Fruit fly (Drosophila melanogaster): ENCODE data around the gene Cad96Ca.

Cad96Ca gene

dm6 chr3R:25208042-25208766 lies at the start of gene Cad96Ca (continued):
- TF ChIP-seq CG10366 (GFP tag; IDR thresholded peaks at IDR 0.05), result no peak
- no peak for TF ChIP-seq tll (GFP tag; optimal IDR thresholded peaks at IDR 0.05)
- no peak for TF ChIP-seq Sox100B (GFP tag; optimal IDR thresholded peaks at IDR 0.05)
- no peak for TF ChIP-seq CTCF (GFP tag; optimal IDR thresholded peaks at IDR 0.05)
- no peak for TF ChIP-seq Dfd (GFP tag; optimal IDR thresholded peaks at IDR 0.05)
- TF ChIP-seq MTF-1 (GFP tag; optimal IDR thresholded peaks at IDR 0.05; ENCODE audit: borderline replicate concordance), result no peak
- TF ChIP-seq zen2 (GFP tag; IDR thresholded peaks at IDR 0.05; ENCODE audit: partially characterized antibody), result peak; percentile 40; the same call in 2 of the 3 replicates
- TF ChIP-seq bbx (GFP tag; IDR thresholded peaks at IDR 0.05; ENCODE audit: partially characterized antibody), result 0 out of 2 replicates have a peak, but pooled peaks have one; percentile 18
- TF ChIP-seq vvl (GFP tag; IDR thresholded peaks at IDR 0.05), result peak; percentile 53; the same call in 1 of the 2 replicates
- no peak for TF ChIP-seq B-H2 (GFP tag; optimal IDR thresholded peaks at IDR 0.05)
- TF ChIP-seq CG9932 (GFP tag; IDR thresholded peaks at IDR 0.05), result no peak
- no peak for TF ChIP-seq CG8359 (GFP tag; optimal IDR thresholded peaks at IDR 0.05; ENCODE audit: borderline replicate concordance)
- TF ChIP-seq CG12942 (GFP tag; optimal IDR thresholded peaks at IDR 0.05), result no peak
- TF ChIP-seq z (GFP tag; IDR thresholded peaks at IDR 0.05), result peak; percentile 67; the same call in 1 of the 3 replicates
- TF ChIP-seq yki (optimal IDR thresholded peaks at IDR 0.05), result peak; percentile 66
- peak; percentile 46 for TF ChIP-seq CG18011 (GFP tag; optimal IDR thresholded peaks at IDR 0.05)
- TF ChIP-seq CG34422 (GFP tag; IDR thresholded peaks at IDR 0.05), result no peak
- no peak for TF ChIP-seq CG13624 (GFP tag; optimal IDR thresholded peaks at IDR 0.05)
- TF ChIP-seq wek (GFP tag; optimal IDR thresholded peaks at IDR 0.05), result no peak
- TF ChIP-seq CG9727 (GFP tag; optimal IDR thresholded peaks at IDR 0.05), result no peak
- TF ChIP-seq CG8478 (optimal IDR thresholded peaks at IDR 0.05), result no peak
- TF ChIP-seq Oaz (GFP tag; IDR thresholded peaks at IDR 0.05), result no peak
- no peak for TF ChIP-seq CG4820 (GFP tag; optimal IDR thresholded peaks at IDR 0.05)

- TF ChIP-seq odd (GFP tag; optimal IDR thresholded peaks at IDR 0.05), result no peak
- TF ChIP-seq gsb-n (tag; optimal IDR thresholded peaks at IDR 0.05), result no peak
- TF ChIP-seq Ravus (GFP tag; IDR thresholded peaks at IDR 0.05), result no peak
- no peak for TF ChIP-seq CG17912 (GFP tag; optimal IDR thresholded peaks at IDR 0.05)
- TF ChIP-seq CG9932 (GFP tag; IDR thresholded peaks at IDR 0.05), result peak; percentile 64
- no peak for TF ChIP-seq TFAM (GFP tag; optimal IDR thresholded peaks at IDR 0.05)
- no peak for TF ChIP-seq sr (GFP tag; IDR thresholded peaks at IDR 0.05)
- peak; percentile 34 for TF ChIP-seq grau (tag; optimal IDR thresholded peaks at IDR 0.05)
- TF ChIP-seq Hmr (GFP tag; optimal IDR thresholded peaks at IDR 0.05), result no peak
- no peak for TF ChIP-seq B-H1 (GFP tag; IDR thresholded peaks at IDR 0.05)
- TF ChIP-seq lmd (GFP tag; IDR thresholded peaks at IDR 0.05), result no peak
- TF ChIP-seq zen (tag; optimal IDR thresholded peaks at IDR 0.05), result peak; percentile 4
- no peak for TF ChIP-seq CG7271 (tag; optimal IDR thresholded peaks at IDR 0.05)
- TF ChIP-seq vvl (GFP tag; IDR thresholded peaks at IDR 0.05), result peak; percentile 17; the same call in 1 of the 2 replicates
- no peak for TF ChIP-seq CG1024 (GFP tag; IDR thresholded peaks at IDR 0.05)
- peak; percentile 8 for TF ChIP-seq CG9797 (GFP tag; optimal IDR thresholded peaks at IDR 0.05)
- TF ChIP-seq CG16813 (GFP tag; IDR thresholded peaks at IDR 0.05; ENCODE audit: partially characterized antibody), result peak; percentile 98
- peak; percentile 55 for TF ChIP-seq nmo (GFP tag; optimal IDR thresholded peaks at IDR 0.05)
- TF ChIP-seq NFAT (GFP tag; IDR thresholded peaks at IDR 0.05), result 0 out of 2 replicates have a peak, but pooled peaks have one; percentile 31
- no peak for TF ChIP-seq CG12155 (GFP tag; optimal IDR thresholded peaks at IDR 0.05)
- TF ChIP-seq NC2β (GFP tag; optimal IDR thresholded peaks at IDR 0.05), result no peak
- no peak for TF ChIP-seq CG12219 (GFP tag; optimal IDR thresholded peaks at IDR 0.05)
- no peak for TF ChIP-seq Lpt (GFP tag; optimal IDR thresholded peaks at IDR 0.05)
- TF ChIP-seq CG17612 (GFP tag; IDR thresholded peaks at IDR 0.05), result no peak
- no peak for TF ChIP-seq bab2 (GFP tag; optimal IDR thresholded peaks at IDR 0.05)
- no peak for TF ChIP-seq CG32767 (GFP tag; IDR thresholded peaks at IDR 0.05)
- no peak for TF ChIP-seq Sox100B (GFP tag; optimal IDR thresholded peaks at IDR 0.05)
- TF ChIP-seq CG11093 (GFP tag; IDR thresholded peaks at IDR 0.05), result no peak
Measured at dm6 chr3R:25249145-25250141, 41.4 kb upstream of the Cad96Ca start, which contains the start of gene Nup358. Gene Nup358, plus strand, starts transcription at chr3R:25249348.
